Fruit fly (Drosophila melanogaster): Measurements from ENCODE around the gene Ten-m.

- TF ChIP-seq Vsx2 (GFP tag; optimal IDR thresholded peaks at IDR 0.05; ENCODE audit: partially characterized antibody) (no peak), CrebA (GFP tag; optimal IDR thresholded peaks at IDR 0.05; ENCODE audit: borderline replicate concordance) (no peak), usp (GFP tag; optimal IDR thresholded peaks at IDR 0.05) (no peak), HLH106 (tag; optimal IDR thresholded peaks at IDR 0.05) (no peak), dmrt93B (GFP tag; optimal IDR thresholded peaks at IDR 0.05) (no peak), Hr78 (GFP tag; optimal IDR thresholded peaks at IDR 0.05) (no peak), CG9705 (GFP tag; optimal IDR thresholded peaks at IDR 0.05) (no peak), h (GFP tag; optimal IDR thresholded peaks at IDR 0.05) (no peak), Rel (GFP tag; optimal IDR thresholded peaks at IDR 0.05) (no peak), Rel (tag; optimal IDR thresholded peaks at IDR 0.05) (peak; percentile 21), Hr83 (GFP tag; optimal IDR thresholded peaks at IDR 0.05; ENCODE audit: poor library complexity, severe bottlenecking) (no peak), brk (GFP tag; optimal IDR thresholded peaks at IDR 0.05) (no peak), pan (optimal IDR thresholded peaks at IDR 0.05) (no peak), br (GFP tag; optimal IDR thresholded peaks at IDR 0.05) (no peak)
These were observed 40.7 kb downstream of the Ten-m start for dm6 chr3L:22366942-22367341.
